Worm (Caenorhabditis elegans) whole organism, mixed stage, embryonic: Measurements from ENCODE around the gene col-139.
A peak's percentile ranks its signal among the peaks of the same experiment; 100 is the strongest.

ENCODE experiments used
- bed-3 ChIP-seq: fragments of 200-800 bp; sonication (Bioruptor generic); optimal IDR thresholded peaks from 3 replicates; lab custom pipeline; 2018; ENCODE audit warnings: mild to moderate bottlenecking, missing genetic modification characterization, moderate library complexity, missing compliant biosample characterization
- blmp-1 ChIP-seq: fragments of 150-350 bp; optimal IDR thresholded peaks from 2 replicates; lab custom pipeline; 2014; ENCODE audit warnings: missing biosample characterization, missing genetic modification characterization
- ceh-39 ChIP-seq: fragments of 150-350 bp; optimal IDR thresholded peaks from 2 replicates; lab custom pipeline; 2014; ENCODE audit warnings: missing biosample characterization, missing genetic modification characterization
- ceh-43 ChIP-seq: fragments of 200-800 bp; sonication (Bioruptor generic); optimal IDR thresholded peaks from 2 replicates; lab custom pipeline; 2018; ENCODE audit warnings: mild to moderate bottlenecking, missing genetic modification characterization, moderate library complexity, missing compliant biosample characterization
- ceh-83 ChIP-seq: fragments of 200-800 bp; sonication (Bioruptor generic); optimal IDR thresholded peaks from 2 replicates; lab custom pipeline; 2018; ENCODE audit warnings: mild to moderate bottlenecking, missing genetic modification characterization, missing compliant biosample characterization
- ces-1 ChIP-seq: fragments of 150-350 bp; optimal IDR thresholded peaks from 2 replicates; lab custom pipeline; 2014; ENCODE audit warnings: missing biosample characterization, missing genetic modification reagents, missing genetic modification characterization
- cnd-1 ChIP-seq: fragments of 200-800 bp; sonication (Bioruptor generic); optimal IDR thresholded peaks from 2 replicates; lab custom pipeline; 2018; ENCODE audit warnings: mild to moderate bottlenecking, missing genetic modification characterization, missing compliant biosample characterization
- drap-1 ChIP-seq: fragments of 200-800 bp; sonication (Bioruptor generic); optimal IDR thresholded peaks from 3 replicates; lab custom pipeline; 2018; ENCODE audit warnings: mild to moderate bottlenecking, missing genetic modification characterization, missing compliant biosample characterization
- elt-1 ChIP-seq: sonication (generic microtip); optimal IDR thresholded peaks from 2 replicates; lab custom pipeline; 2017; ENCODE audit warnings: missing genetic modification characterization, mild to moderate bottlenecking, missing compliant biosample characterization, antibody characterized with exemption, moderate library complexity, borderline replicate concordance; ENCODE audit not compliant: insufficient read depth
- elt-3 ChIP-seq: fragments of 150-350 bp; optimal IDR thresholded peaks from 2 replicates; lab custom pipeline; 2014; ENCODE audit warnings: missing biosample characterization, missing genetic modification characterization
- flh-1 ChIP-seq: fragments of 200-800 bp; sonication (Bioruptor generic); optimal IDR thresholded peaks from 2 replicates; lab custom pipeline; 2018; ENCODE audit warnings: mild to moderate bottlenecking, missing genetic modification characterization, moderate library complexity, missing compliant biosample characterization
- hlh-1 ChIP-seq: fragments of 150-350 bp; optimal IDR thresholded peaks from 2 replicates; lab custom pipeline; 2014; ENCODE audit warnings: missing biosample characterization, missing genetic modification reagents, missing genetic modification characterization
- lin-13 ChIP-seq: fragments of 150-350 bp; optimal IDR thresholded peaks from 2 replicates; lab custom pipeline; 2014; ENCODE audit warnings: missing biosample characterization, missing genetic modification characterization
- lin-32 ChIP-seq: fragments of 200-800 bp; sonication (Bioruptor generic); optimal IDR thresholded peaks from 2 replicates; lab custom pipeline; 2018; ENCODE audit warnings: mild to moderate bottlenecking, missing genetic modification characterization, missing compliant biosample characterization
- mab-5 ChIP-seq: fragments of 150-350 bp; optimal IDR thresholded peaks from 2 replicates; lab custom pipeline; 2014; ENCODE audit warnings: missing biosample characterization, missing genetic modification characterization
- nhr-2 ChIP-seq: fragments of 150-350 bp; optimal IDR thresholded peaks from 2 replicates; lab custom pipeline; 2014; ENCODE audit warnings: missing biosample characterization, missing genetic modification characterization
- nhr-237 ChIP-seq: fragments of 150-350 bp; optimal IDR thresholded peaks from 2 replicates; lab custom pipeline; 2014; ENCODE audit warnings: missing biosample characterization, missing genetic modification characterization
- nhr-28 ChIP-seq: fragments of 150-350 bp; optimal IDR thresholded peaks from 2 replicates; lab custom pipeline; 2014; ENCODE audit warnings: missing biosample characterization, missing genetic modification characterization
- nhr-76 ChIP-seq: sonication (generic microtip); optimal IDR thresholded peaks from 2 replicates; lab custom pipeline; 2017; ENCODE audit warnings: missing biosample characterization, missing genetic modification characterization
- pha-4 ChIP-seq: fragments of 150-350 bp; optimal IDR thresholded peaks from 2 replicates; lab custom pipeline; 2018; ENCODE audit warnings: missing biosample characterization, missing genetic modification reagents, missing genetic modification characterization
- sem-2 ChIP-seq: fragments of 200-800 bp; sonication (Bioruptor generic); optimal IDR thresholded peaks from 2 replicates; lab custom pipeline; 2018; ENCODE audit warnings: mild to moderate bottlenecking, missing genetic modification characterization, missing compliant biosample characterization
- snpc-4 ChIP-seq: fragments of 150-350 bp; optimal IDR thresholded peaks from 2 replicates; lab custom pipeline; 2014; ENCODE audit warnings: missing biosample characterization, missing genetic modification characterization
- sptf-1 ChIP-seq: sonication (generic microtip); optimal IDR thresholded peaks from 2 replicates; lab custom pipeline; 2017; ENCODE audit warnings: mild to moderate bottlenecking, missing genetic modification characterization, moderate library complexity, missing compliant biosample characterization
- tbx-8 ChIP-seq: fragments of 200-800 bp; sonication (Bioruptor generic); optimal IDR thresholded peaks from 2 replicates; lab custom pipeline; 2018; ENCODE audit warnings: mild to moderate bottlenecking, missing genetic modification characterization, moderate library complexity, missing compliant biosample characterization
- unc-62 ChIP-seq: fragments of 150-350 bp; optimal IDR thresholded peaks from 2 replicates; lab custom pipeline; 2014; ENCODE audit warnings: missing biosample characterization, missing genetic modification reagents, missing genetic modification characterization
- zip-8 ChIP-seq: fragments of 150-350 bp; optimal IDR thresholded peaks from 2 replicates; lab custom pipeline; 2014; ENCODE audit warnings: missing biosample characterization, missing genetic modification characterization
- ztf-11 ChIP-seq: fragments of 150-350 bp; optimal IDR thresholded peaks from 2 replicates; lab custom pipeline; 2014; ENCODE audit warnings: missing biosample characterization, missing genetic modification characterization

Gene col-139

DNA sequence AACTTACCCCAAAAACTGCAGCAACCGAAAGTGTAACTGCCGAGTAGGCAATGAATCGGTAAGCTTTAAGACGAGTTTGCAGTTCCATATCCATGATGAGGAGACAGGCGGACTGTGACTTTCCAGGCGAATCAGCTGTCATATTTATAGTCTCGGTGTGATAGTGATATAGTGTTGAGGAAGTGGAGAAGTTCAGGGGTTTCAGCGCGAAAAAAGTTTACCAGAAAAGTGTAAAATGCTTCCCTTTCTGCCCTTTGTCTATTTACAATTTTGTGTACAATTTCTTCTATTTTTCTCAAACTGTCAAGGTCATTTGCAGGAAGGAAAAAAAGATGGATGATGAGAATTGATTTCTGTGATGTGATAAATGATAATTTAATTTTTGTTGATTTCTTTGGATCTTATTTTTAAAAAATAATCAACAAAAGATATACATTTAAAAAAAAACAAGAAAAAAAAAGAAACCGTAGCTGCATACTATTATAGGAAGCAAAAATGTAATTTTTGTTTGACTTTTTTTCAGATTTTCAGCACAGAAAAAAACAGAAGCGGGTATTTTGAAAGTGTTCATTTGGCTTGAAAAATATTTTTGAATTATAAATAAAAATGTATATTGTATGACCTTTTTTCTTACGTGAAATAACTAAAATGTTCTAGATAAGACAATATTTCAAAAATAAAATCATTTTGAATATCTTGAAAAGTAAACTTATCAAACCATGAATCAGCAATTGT lies at the start of gene col-139, which contains the start of gene F41F3.1:
Gene col-139 (minus strand): TSS at position 101 of the 735 bp plus-strand sequence.
Gene F41F3.1 (plus strand): TSS at position 685 of the 735 bp plus-strand sequence.
- no peak for TF ChIP-seq lin-32
- no peak for TF ChIP-seq ceh-39 (tag; lab: Kevin White, UChicago)
- no peak for TF ChIP-seq zip-8
- TF ChIP-seq nhr-237 (tag; lab: Kevin White, UChicago), result no peak
- no peak for TF ChIP-seq nhr-76 (tag; lab: Kevin White, UChicago)
- TF ChIP-seq cnd-1 (tag; lab: Kevin White, UChicago), result no peak
- no peak for TF ChIP-seq sem-2 (GFP tag; lab: Kevin White, UChicago)
- TF ChIP-seq ztf-11 (tag; lab: Kevin White, UChicago), result no peak
- TF ChIP-seq blmp-1 (tag; lab: Kevin White, UChicago), result no peak
- no peak for TF ChIP-seq mab-5 (tag; lab: Kevin White, UChicago)
- TF ChIP-seq ceh-83 (GFP tag; lab: Kevin White, UChicago), result no peak
- TF ChIP-seq elt-1 (tag; lab: Kevin White, UChicago), result no peak
- TF ChIP-seq ces-1 (GFP tag; lab: Kevin White, UChicago), result no peak
- no peak for TF ChIP-seq tbx-8 (GFP tag; lab: Kevin White, UChicago)
- TF ChIP-seq drap-1 (GFP tag; lab: Kevin White, UChicago), result no peak

DNA sequence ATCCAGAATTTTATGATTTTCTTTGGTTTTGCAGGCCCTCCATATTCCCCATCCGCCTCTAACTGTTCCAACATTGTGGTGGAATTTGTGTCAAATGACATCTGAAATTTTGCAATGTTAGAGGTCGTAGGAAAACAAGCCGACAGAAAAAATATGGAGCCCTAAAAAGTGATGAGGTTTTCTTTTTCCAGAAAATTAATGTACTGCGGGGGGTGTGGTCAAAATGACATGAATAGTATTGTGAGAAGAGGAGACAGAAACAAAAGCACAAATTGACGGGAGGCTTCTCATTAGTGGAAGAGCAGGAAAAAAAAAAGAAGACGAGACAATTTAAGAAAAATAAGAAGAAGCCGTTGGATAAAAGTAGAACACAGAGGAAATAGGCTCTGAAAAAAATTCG lies 46.4 kb upstream of the col-139 start, which contains the start of gene ZC266.1:
Gene ZC266.1 (minus strand): TSS at position 101 of the 400 bp plus-strand sequence.
- TF ChIP-seq ces-1 (GFP tag; lab: Kevin White, UChicago) (no peak), nhr-76 (tag; lab: Kevin White, UChicago) (no peak), unc-62 (GFP tag; lab: Kevin White, UChicago) (no peak), lin-13 (tag; lab: Kevin White, UChicago) (no peak), sem-2 (GFP tag; lab: Kevin White, UChicago) (no peak), tbx-8 (GFP tag; lab: Kevin White, UChicago) (no peak), flh-1 (GFP tag; lab: Kevin White, UChicago) (no peak)
- TF ChIP-seq, all 35 proteins: peak for 0

DNA sequence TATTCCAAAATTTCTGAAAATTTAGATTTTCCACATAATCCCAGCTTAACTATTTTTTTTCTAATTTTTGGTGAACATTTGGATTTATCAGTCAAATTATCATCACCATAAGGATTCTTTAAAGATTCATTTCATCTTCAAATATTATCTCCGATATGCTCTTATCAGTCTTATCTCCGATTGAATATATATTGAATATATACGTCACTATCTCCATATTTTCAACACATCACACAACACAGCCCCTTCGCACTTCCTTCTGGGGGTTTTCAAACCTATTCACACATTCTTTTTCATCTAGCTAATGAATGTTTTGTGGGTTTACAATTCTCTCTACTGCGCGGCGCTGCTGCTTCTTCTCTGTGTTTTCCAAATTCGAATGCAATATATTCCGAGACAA lies 44.9 kb upstream of the col-139 start:
- peak; percentile 52 for TF ChIP-seq elt-1 (tag; lab: Kevin White, UChicago)
- TF ChIP-seq tbx-8 (GFP tag; lab: Kevin White, UChicago), result no peak
- peak; percentile 82 for TF ChIP-seq elt-3 (tag; lab: Kevin White, UChicago)

DNA sequence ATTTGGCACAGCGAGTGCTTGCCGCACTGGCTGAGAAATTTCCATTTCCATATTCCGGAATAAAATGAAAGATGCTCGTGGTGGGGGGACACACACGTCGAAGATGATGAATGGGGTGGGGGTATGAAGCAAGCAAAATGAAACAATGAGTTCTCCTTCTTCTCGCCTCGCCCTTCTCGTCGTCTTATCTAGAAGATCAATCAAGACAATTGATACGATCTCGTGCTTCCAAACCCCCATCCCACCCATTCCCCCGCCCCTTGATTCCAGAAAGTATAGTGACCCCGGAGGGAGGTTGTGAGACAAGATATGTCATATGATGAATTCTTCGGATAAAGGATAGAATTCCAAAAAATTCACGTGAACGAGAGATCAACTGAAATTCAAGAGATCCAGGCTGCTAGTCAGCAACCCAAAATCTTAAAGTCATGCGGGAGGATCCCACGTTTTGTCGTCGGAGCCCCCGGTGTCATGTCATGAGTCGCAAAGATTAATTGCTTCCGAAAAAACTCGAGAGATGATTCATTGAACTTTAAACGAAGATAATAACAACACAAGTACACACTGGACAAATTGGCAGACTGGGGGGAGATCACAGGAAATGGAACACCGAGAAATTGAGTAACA lies 40.8 kb upstream of the col-139 start:
- TF ChIP-seq sptf-1 (tag; lab: Kevin White, UChicago) (no peak), unc-62 (GFP tag; lab: Kevin White, UChicago) (no peak), tbx-8 (GFP tag; lab: Kevin White, UChicago) (no peak), nhr-237 (tag; lab: Kevin White, UChicago) (no peak), elt-1 (tag; lab: Kevin White, UChicago) (peak; percentile 92), snpc-4 (no peak)
- TF ChIP-seq, all 35 proteins: peak for 1

DNA sequence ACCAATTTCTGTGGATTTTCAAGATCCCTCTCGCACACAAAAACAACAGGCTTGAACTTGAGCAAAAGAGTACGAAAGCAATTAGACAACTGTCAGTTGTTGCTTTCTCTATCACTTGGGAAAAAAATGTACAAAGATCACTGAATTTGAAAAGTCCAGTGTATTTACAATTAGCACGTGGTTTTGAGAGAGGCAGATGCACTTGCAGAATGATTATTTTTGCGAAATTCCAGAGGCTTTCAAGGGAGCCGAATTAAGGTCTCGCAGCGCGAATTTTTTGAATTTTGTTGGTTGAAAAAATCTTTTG lies 39.5 kb upstream of the col-139 start:
- TF ChIP-seq hlh-1 (peak; percentile 43), ces-1 (GFP tag; lab: Kevin White, UChicago) (no peak)

DNA sequence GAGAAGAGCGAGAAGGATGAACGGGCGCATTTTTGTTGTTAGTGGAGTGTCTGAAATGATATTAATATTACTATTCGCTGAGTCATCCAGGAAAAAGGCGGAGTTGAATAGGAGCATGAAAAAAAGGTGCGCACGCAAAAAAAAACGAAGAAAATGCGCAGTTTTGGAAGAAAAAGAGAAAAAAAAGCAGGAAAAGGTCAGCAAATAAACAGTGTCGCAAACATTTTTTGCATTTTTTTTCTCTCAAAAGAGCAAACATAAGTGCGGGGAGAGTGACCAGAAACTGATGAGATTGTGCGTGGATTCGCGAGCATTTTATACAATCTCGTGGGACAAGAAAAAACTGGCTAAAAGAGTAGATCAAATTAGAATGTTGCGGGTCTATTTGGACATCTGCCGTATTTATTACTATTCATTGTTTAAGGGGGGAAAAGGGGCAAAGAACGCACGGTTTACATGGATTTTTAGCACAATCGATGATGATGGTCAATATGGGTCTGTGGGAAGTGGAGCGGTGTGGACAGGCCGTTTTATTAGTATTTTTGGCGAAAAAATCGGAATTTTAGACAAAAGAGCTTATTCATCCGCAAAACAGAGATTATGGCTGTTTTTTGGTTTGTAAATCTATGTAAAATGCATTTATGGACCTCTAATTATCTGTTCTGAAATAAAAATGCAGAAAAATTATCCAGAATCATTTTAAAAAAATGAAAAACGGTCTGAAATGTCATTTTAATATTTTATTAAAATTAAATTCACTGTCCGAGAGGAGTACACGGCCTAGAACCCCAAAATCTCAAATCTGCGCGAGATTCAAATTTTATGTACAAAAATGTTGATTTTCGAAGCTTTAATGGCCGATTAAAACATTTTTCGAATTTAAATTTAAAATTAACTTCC lies 38.9 kb upstream of the col-139 start, which contains the start of gene cpg-8:
Gene cpg-8 (minus strand): TSS at position 51 of the 900 bp plus-strand sequence.
- TF ChIP-seq ceh-43 (GFP tag; lab: Kevin White, UChicago) (no peak), hlh-1 (no peak), ceh-83 (GFP tag; lab: Kevin White, UChicago) (no peak), pha-4 (tag; lab: Kevin White, UChicago) (no peak), nhr-28 (no peak), bed-3 (GFP tag; lab: Kevin White, UChicago) (no peak), ceh-39 (tag; lab: Kevin White, UChicago) (no peak), nhr-2 (tag; lab: Kevin White, UChicago) (no peak), mab-5 (tag; lab: Kevin White, UChicago) (no peak)
